Worm (Caenorhabditis elegans) whole organism, young adult: ENCODE results near the gene T25E4.1.

Experiments
- B0261.1 ChIP-seq: sonication (generic microtip); optimal IDR thresholded peaks from 2 replicates; lab custom pipeline; 2016; ENCODE audit warnings: mild to moderate bottlenecking, missing genetic modification characterization, moderate library complexity, missing compliant biosample characterization
- D2030.7 ChIP-seq: fragments of 200-800 bp; sonication (Bioruptor generic); IDR thresholded peaks from 2 replicates; pipeline ENCODE4 v1.3.6; 2022; ENCODE audit warnings: missing genetic modification reagents, missing genetic modification characterization, missing compliant biosample characterization
- F23B12.7 ChIP-seq: sonication (generic microtip); optimal IDR thresholded peaks from 2 replicates; lab custom pipeline; 2017; ENCODE audit warnings: missing genetic modification characterization, mild to moderate bottlenecking, missing compliant biosample characterization, antibody characterized with exemption, moderate library complexity; ENCODE audit not compliant: insufficient read depth
- K12H6.12 ChIP-seq: fragments of 200-800 bp; sonication (Bioruptor generic); optimal IDR thresholded peaks from 2 replicates; lab custom pipeline; 2018; ENCODE audit warnings: mild to moderate bottlenecking, missing genetic modification characterization, missing compliant biosample characterization
- Y53G8AR.9 ChIP-seq: fragments of 200-800 bp; sonication (Bioruptor generic); conservative IDR thresholded peaks from 2 replicates; pipeline ENCODE4 v1.3.6; 2022; ENCODE audit warnings: missing genetic modification reagents, missing genetic modification characterization, missing compliant biosample characterization
- Y56A3A.18 ChIP-seq: fragments of 200-800 bp; sonication (Bioruptor generic); IDR thresholded peaks from 2 replicates; pipeline ENCODE4 v1.3.6; 2022; ENCODE audit warnings: missing genetic modification reagents, missing genetic modification characterization, missing compliant biosample characterization
- Y95B8A.8 ChIP-seq: fragments of 200-800 bp; sonication (Bioruptor generic); IDR thresholded peaks from 2 replicates; pipeline ENCODE4 v1.3.6; 2022; ENCODE audit warnings: missing genetic modification reagents, missing genetic modification characterization, missing compliant biosample characterization
- ZK185.1 ChIP-seq: sonication (generic microtip); optimal IDR thresholded peaks from 2 replicates; lab custom pipeline; 2016; ENCODE audit warnings: mild to moderate bottlenecking, missing genetic modification characterization, missing compliant biosample characterization; ENCODE audit not compliant: poor library complexity, severe bottlenecking
- attf-6 ChIP-seq: fragments of 200-800 bp; sonication (Bioruptor generic); IDR thresholded peaks from 2 replicates; pipeline ENCODE4 v1.3.6; 2022; ENCODE audit warnings: missing genetic modification reagents, missing genetic modification characterization, missing compliant biosample characterization
- cebp-1 ChIP-seq, 2 experiments: fragments of 200-800 bp in 1 of 2; sonication (Bioruptor generic) in 1 of 2; sonication (generic microtip) in 1 of 2; IDR thresholded peaks in 1 of 2; optimal IDR thresholded peaks in 1 of 2; 2 replicates each; pipeline versions ENCODE4 v1.3.6 to Lab custom; 2017 to 2022; ENCODE audit warnings: missing compliant biosample characterization in 2 of 2, missing genetic modification characterization in 2 of 2, mild to moderate bottlenecking in 1 of 2, missing genetic modification reagents in 1 of 2, moderate library complexity in 1 of 2
- ceh-27 ChIP-seq: fragments of 200-800 bp; sonication (Bioruptor generic); optimal IDR thresholded peaks from 2 replicates; lab custom pipeline; 2018; ENCODE audit warnings: mild to moderate bottlenecking, missing genetic modification characterization, moderate library complexity, missing compliant biosample characterization
- ceh-58 ChIP-seq: fragments of 200-800 bp; sonication (Bioruptor generic); IDR thresholded peaks from 2 replicates; pipeline ENCODE4 v1.3.6; 2022; ENCODE audit warnings: missing genetic modification characterization, missing compliant biosample characterization
- dox-1 ChIP-seq: fragments of 200-800 bp; sonication (Bioruptor generic); IDR thresholded peaks from 2 replicates; pipeline ENCODE4 v1.3.6; 2022; ENCODE audit warnings: missing genetic modification reagents, missing genetic modification characterization, missing compliant biosample characterization
- efl-1 ChIP-seq: fragments of 150-350 bp; optimal IDR thresholded peaks from 2 replicates; lab custom pipeline; 2014; ENCODE audit warnings: missing biosample characterization, missing genetic modification reagents, missing genetic modification characterization
- egrh-3 ChIP-seq: fragments of 200-800 bp; sonication (Bioruptor generic); IDR thresholded peaks from 2 replicates; pipeline ENCODE4 v1.3.6; 2022; ENCODE audit warnings: missing genetic modification reagents, missing genetic modification characterization, missing compliant biosample characterization
- fkh-3 ChIP-seq: sonication (generic microtip); optimal IDR thresholded peaks from 2 replicates; lab custom pipeline; 2016; ENCODE audit warnings: mild to moderate bottlenecking, missing genetic modification characterization, missing compliant biosample characterization
- gei-17 ChIP-seq: fragments of 200-800 bp; sonication (Bioruptor generic); optimal IDR thresholded peaks from 2 replicates; lab custom pipeline; 2018; ENCODE audit warnings: mild to moderate bottlenecking, missing genetic modification characterization, missing compliant biosample characterization
- hlh-26 ChIP-seq: fragments of 200-800 bp; sonication (Bioruptor generic); conservative IDR thresholded peaks from 2 replicates; pipeline ENCODE4 v1.3.6; 2022; ENCODE audit warnings: missing genetic modification reagents, missing genetic modification characterization, missing compliant biosample characterization
- hmg-1.2 ChIP-seq: fragments of 200-800 bp; sonication (Bioruptor generic); IDR thresholded peaks from 2 replicates; pipeline ENCODE4 v1.3.6; 2022; ENCODE audit warnings: missing genetic modification reagents, missing genetic modification characterization, missing compliant biosample characterization
- hrde-1 ChIP-seq: sonication (generic microtip); optimal IDR thresholded peaks from 2 replicates; lab custom pipeline; 2016; ENCODE audit warnings: missing genetic modification characterization, mild to moderate bottlenecking, missing compliant biosample characterization, moderate library complexity, missing genotype, missing genetic modification reagents, borderline replicate concordance
- let-607 ChIP-seq, 2 experiments: fragments of 200-800 bp in 1 of 2; sonication (Bioruptor generic) in 1 of 2; sonication (generic microtip) in 1 of 2; optimal IDR thresholded peaks; 2 replicates each; lab custom pipeline; 2016 to 2018; ENCODE audit warnings: mild to moderate bottlenecking in 2 of 2, missing compliant biosample characterization in 2 of 2, missing genetic modification characterization in 2 of 2, moderate library complexity in 2 of 2, missing genotype in 1 of 2
- lin-35 ChIP-seq, 3 experiments: fragments of 150-350 bp in 2 of 3; sonication (generic microtip) in 1 of 3; optimal IDR thresholded peaks; 2 replicates each; lab custom pipeline; 2014 to 2018; ENCODE audit warnings: missing biosample characterization in 3 of 3, missing genetic modification characterization in 3 of 3, missing genetic modification reagents in 3 of 3
- lin-40 ChIP-seq: sonication (generic microtip); optimal IDR thresholded peaks from 2 replicates; lab custom pipeline; 2016; ENCODE audit warnings: missing genetic modification characterization, mild to moderate bottlenecking, missing compliant biosample characterization, missing genotype, missing genetic modification reagents
- lin-54 ChIP-seq: fragments of 200-800 bp; sonication (Bioruptor generic); optimal IDR thresholded peaks from 2 replicates; lab custom pipeline; 2018; ENCODE audit warnings: mild to moderate bottlenecking, missing genetic modification characterization, missing compliant biosample characterization
- madf-3 ChIP-seq: fragments of 200-800 bp; sonication (Bioruptor generic); IDR thresholded peaks from 2 replicates; pipeline ENCODE4 v1.3.6; 2022; ENCODE audit warnings: missing genetic modification reagents, missing genetic modification characterization, missing compliant biosample characterization
- madf-6 ChIP-seq: fragments of 200-800 bp; sonication (Bioruptor generic); IDR thresholded peaks from 2 replicates; pipeline ENCODE4 v1.3.6; 2022; ENCODE audit warnings: missing genetic modification reagents, missing genetic modification characterization, missing compliant biosample characterization
- mcd-1 ChIP-seq: fragments of 200-800 bp; sonication (Bioruptor generic); IDR thresholded peaks from 2 replicates; pipeline ENCODE4 v1.3.6; 2022; ENCODE audit warnings: missing genetic modification reagents, missing genetic modification characterization, missing compliant biosample characterization
- mes-4 ChIP-seq: sonication (generic microtip); optimal IDR thresholded peaks from 2 replicates; lab custom pipeline; 2016; ENCODE audit warnings: missing genotype, missing genetic modification characterization, missing compliant biosample characterization
- nfyb-1 ChIP-seq: fragments of 200-800 bp; sonication (Bioruptor generic); IDR thresholded peaks from 2 replicates; pipeline ENCODE4 v1.3.6; 2022; ENCODE audit warnings: missing genetic modification reagents, missing genetic modification characterization, missing compliant biosample characterization
- nhr-80 ChIP-seq: sonication (generic microtip); optimal IDR thresholded peaks from 2 replicates; lab custom pipeline; 2016; ENCODE audit warnings: missing genetic modification characterization, missing compliant biosample characterization
- pbrm-1 ChIP-seq: fragments of 200-800 bp; sonication (Bioruptor generic); IDR thresholded peaks from 2 replicates; pipeline ENCODE4 v1.3.6; 2022; ENCODE audit warnings: missing genetic modification reagents, missing genetic modification characterization, missing compliant biosample characterization
- rcor-1 ChIP-seq: fragments of 200-800 bp; sonication (Bioruptor generic); IDR thresholded peaks from 2 replicates; pipeline ENCODE4 v1.3.6; 2022; ENCODE audit warnings: missing genetic modification reagents, missing genetic modification characterization, missing compliant biosample characterization
- repo-1 ChIP-seq: sonication (generic microtip); optimal IDR thresholded peaks from 2 replicates; lab custom pipeline; 2017; ENCODE audit warnings: mild to moderate bottlenecking, missing genetic modification characterization, missing compliant biosample characterization
- rpc-1 ChIP-seq, 2 experiments: fragments of 150-350 bp in 1 of 2; sonication (generic microtip) in 1 of 2; optimal IDR thresholded peaks; 2 replicates each; lab custom pipeline; 2014 to 2018; ENCODE audit warnings: missing biosample characterization in 1 of 2, missing genetic modification characterization in 1 of 2, missing genetic modification reagents in 1 of 2, missing genotype in 1 of 2
- sea-2 ChIP-seq: fragments of 200-800 bp; sonication (Bioruptor generic); IDR thresholded peaks from 2 replicates; pipeline ENCODE4 v1.3.6; 2022; ENCODE audit warnings: missing genetic modification characterization, missing compliant biosample characterization
- snpc-1.1 ChIP-seq: sonication (generic microtip); optimal IDR thresholded peaks from 2 replicates; lab custom pipeline; 2017; ENCODE audit warnings: missing genetic modification characterization, mild to moderate bottlenecking, missing compliant biosample characterization, antibody characterized with exemption, moderate library complexity, missing genotype, missing genetic modification reagents; ENCODE audit not compliant: insufficient read depth
- snpc-3.4 ChIP-seq: sonication (generic microtip); optimal IDR thresholded peaks from 2 replicates; lab custom pipeline; 2017; ENCODE audit warnings: missing genetic modification characterization, mild to moderate bottlenecking, missing compliant biosample characterization, antibody characterized with exemption, moderate library complexity, missing genotype, missing genetic modification reagents
- snpc-4 ChIP-seq, 5 experiments: fragments of 150-350 bp in 1 of 5; sonication (generic microtip) in 4 of 5; optimal IDR thresholded peaks; 2 replicates each; lab custom pipeline; 2014 to 2018; ENCODE audit warnings: missing genetic modification characterization in 5 of 5, missing biosample characterization in 3 of 5, antibody characterized with exemption in 2 of 5, mild to moderate bottlenecking in 2 of 5, missing compliant biosample characterization in 2 of 5, missing genotype in 2 of 5, moderate library complexity in 2 of 5, missing genetic modification reagents in 1 of 5
- tbp1 ChIP-seq: fragments of 200-800 bp; sonication (Bioruptor generic); optimal IDR thresholded peaks from 2 replicates; lab custom pipeline; 2018; ENCODE audit warnings: mild to moderate bottlenecking, missing genetic modification characterization, missing compliant biosample characterization
- tlf-1 ChIP-seq: fragments of 200-800 bp; sonication (Bioruptor generic); optimal IDR thresholded peaks from 2 replicates; lab custom pipeline; 2018; ENCODE audit warnings: mild to moderate bottlenecking, missing genetic modification characterization, missing compliant biosample characterization
- unc-62 ChIP-seq: fragments of 150-350 bp; optimal IDR thresholded peaks from 2 replicates; lab custom pipeline; 2014; ENCODE audit warnings: missing biosample characterization, missing genetic modification reagents, missing genetic modification characterization
- zim-3 ChIP-seq: sonication (generic microtip); optimal IDR thresholded peaks from 2 replicates; lab custom pipeline; 2017; ENCODE audit warnings: mild to moderate bottlenecking, missing genetic modification characterization, moderate library complexity, missing compliant biosample characterization
- ztf-28 ChIP-seq: fragments of 200-800 bp; sonication (Bioruptor generic); IDR thresholded peaks from 2 replicates; pipeline ENCODE4 v1.3.6; 2022; ENCODE audit warnings: missing genetic modification reagents, missing genetic modification characterization, missing compliant biosample characterization
- ztf-6 ChIP-seq: fragments of 200-800 bp; sonication (Bioruptor generic); IDR thresholded peaks from 2 replicates; pipeline ENCODE4 v1.3.6; 2022; ENCODE audit warnings: missing genetic modification reagents, missing genetic modification characterization, missing compliant biosample characterization

T25E4.1 gene

DNA sequence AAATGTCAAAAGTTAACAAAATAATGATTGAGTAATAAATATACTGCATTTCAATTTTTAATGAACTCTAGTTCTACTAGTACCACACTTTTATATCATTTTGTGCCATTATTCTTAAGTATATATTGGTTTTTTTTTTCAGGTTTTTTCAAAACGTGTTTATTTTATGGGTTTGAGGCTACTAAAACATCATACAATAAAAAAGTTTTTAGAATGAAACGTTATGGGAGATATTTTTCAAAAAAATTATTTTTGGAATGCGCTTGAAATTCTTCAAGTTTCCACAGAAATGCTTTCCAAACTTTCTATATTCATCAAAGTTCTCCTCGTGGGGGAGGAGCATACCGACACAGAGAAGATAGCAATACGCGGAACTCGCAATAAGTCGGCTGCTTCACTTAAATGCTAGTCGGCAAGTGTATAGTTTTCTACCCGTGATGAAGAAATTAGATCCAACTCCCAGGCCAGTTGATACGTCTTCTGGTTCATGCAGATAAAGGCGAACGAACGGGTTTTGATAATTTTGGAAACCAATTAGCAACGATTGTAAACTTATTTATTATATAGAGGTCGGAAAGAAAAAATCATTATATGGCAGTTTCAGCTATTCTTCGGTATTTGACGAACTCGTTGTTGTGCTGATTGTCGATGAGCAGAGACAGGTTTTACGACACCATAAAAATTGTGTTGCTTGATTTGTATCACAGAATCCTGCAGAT lies 21.4 kb downstream of the T25E4.1 start, which contains the start of gene C17G10.10 (continued):
- TF ChIP-seq egrh-3 (GFP tag; lab: Robert Waterston, UW) (0 out of 2 replicates have a peak, but pooled peaks have one; percentile 8), pbrm-1 (GFP tag; lab: Robert Waterston, UW) (peak; percentile 89), nfyb-1 (GFP tag; lab: Robert Waterston, UW) (peak; percentile 89), Y56A3A.18 (no peak), fkh-3 (tag; lab: Kevin White, UChicago) (peak; percentile 58), ztf-28 (GFP tag; lab: Robert Waterston, UW) (no peak), hmg-1.2 (peak; percentile 90), F23B12.7 (peak; percentile 77), attf-6 (GFP tag; lab: Robert Waterston, UW) (peak; percentile 89), lin-35 (GFP tag; optimal IDR thresholded peaks at IDR 0.05; lab: Kevin White, UChicago) (peak in 1 of 3 experiments; percentile 38), Y53G8AR.9 (GFP tag; lab: Robert Waterston, UW) (peak; percentile 64; the same call in 1 of the 2 replicates), ceh-58 (GFP tag; lab: Robert Waterston, UW) (no peak), ztf-6 (GFP tag; lab: Robert Waterston, UW) (no peak), snpc-4 (GFP tag; optimal IDR thresholded peaks at IDR 0.05; lab: Kevin White, UChicago) (peak; percentile 97), snpc-4 (tag; optimal IDR thresholded peaks at IDR 0.05; lab: Kevin White, UChicago) (peak; percentile 98 to 99 (median 98)), tbp1 (peak; percentile 77), lin-40 (tag; lab: Kevin White, UChicago) (peak; percentile 75), B0261.1 (tag; lab: Kevin White, UChicago) (peak; percentile 9), let-607 (tag; optimal IDR thresholded peaks at IDR 0.05; lab: Kevin White, UChicago) (peak; percentile 19 to 37), cebp-1 (GFP tag; IDR thresholded peaks at IDR 0.05; lab: Robert Waterston, UW) (no peak), cebp-1 (tag; optimal IDR thresholded peaks at IDR 0.05; lab: Kevin White, UChicago) (no peak), ceh-27 (peak; percentile 4), dox-1 (GFP tag; lab: Robert Waterston, UW) (peak; percentile 79), gei-17 (GFP tag; lab: Kevin White, UChicago) (no peak), hlh-26 (GFP tag; lab: Robert Waterston, UW) (no peak), nhr-80 (tag; lab: Kevin White, UChicago) (peak; percentile 59), efl-1 (peak; percentile 21), zim-3 (tag; lab: Kevin White, UChicago) (peak; percentile 8), tlf-1 (peak; percentile 34), madf-3 (0 out of 2 replicates have a peak, but pooled peaks have one; percentile 13), D2030.7 (peak; percentile 82), sea-2 (GFP tag; lab: Robert Waterston, UW) (no peak), rcor-1 (GFP tag; lab: Robert Waterston, UW) (peak; percentile 66), rpc-1 (optimal IDR thresholded peaks at IDR 0.05; lab: Kevin White, UChicago) (no peak), rpc-1 (tag; optimal IDR thresholded peaks at IDR 0.05; lab: Kevin White, UChicago) (peak; percentile 15), hrde-1 (tag; lab: Kevin White, UChicago) (peak; percentile 68), K12H6.12 (tag; lab: Kevin White, UChicago) (no peak), unc-62 (GFP tag; lab: Kevin White, UChicago) (no peak), snpc-1.1 (tag; lab: Kevin White, UChicago) (peak; percentile 98), repo-1 (tag; lab: Kevin White, UChicago) (peak; percentile 78), snpc-3.4 (peak; percentile 97), lin-54 (peak; percentile 49), ZK185.1 (tag; lab: Kevin White, UChicago) (peak; percentile 76), Y95B8A.8 (GFP tag; lab: Robert Waterston, UW) (0 out of 2 replicates have a peak, but pooled peaks have one; percentile 61), madf-6 (GFP tag; lab: Robert Waterston, UW) (peak; percentile 81), mcd-1 (GFP tag; lab: Robert Waterston, UW) (peak; percentile 64), mes-4 (tag; lab: Kevin White, UChicago) (no peak)
